Worm (Caenorhabditis elegans) whole organism, early embryonic: ENCODE results near the gene F07G11.3.

Experiments
- F13C5.2 ChIP-seq: sonication (generic microtip); optimal IDR thresholded peaks from 2 replicates; lab custom pipeline; 2017; ENCODE audit warnings: mild to moderate bottlenecking, missing genetic modification characterization, inconsistent platforms, missing compliant biosample characterization
- aly-1 ChIP-seq: sonication (generic microtip); optimal IDR thresholded peaks from 2 replicates; lab custom pipeline; 2016; ENCODE audit warnings: missing genetic modification characterization, missing compliant biosample characterization
- ama-1 ChIP-seq: fragments of 150-350 bp; optimal IDR thresholded peaks from 2 replicates; lab custom pipeline; 2014
- ceh-13 ChIP-seq: fragments of 200-800 bp; sonication (Bioruptor generic); optimal IDR thresholded peaks from 2 replicates; lab custom pipeline; 2018; ENCODE audit warnings: mild to moderate bottlenecking, missing genetic modification characterization, missing compliant biosample characterization
- flt-1 ChIP-seq: fragments of 200-800 bp; sonication (Bioruptor generic); IDR thresholded peaks from 2 replicates; pipeline ENCODE4 v1.3.6; 2022; ENCODE audit warnings: missing genetic modification characterization, missing compliant biosample characterization
- hmbx-1 ChIP-seq: sonication (generic microtip); optimal IDR thresholded peaks from 2 replicates; lab custom pipeline; 2016; ENCODE audit warnings: mild to moderate bottlenecking, missing genetic modification characterization, missing compliant biosample characterization
- hmg-4 ChIP-seq: fragments of 200-800 bp; sonication (Bioruptor generic); optimal IDR thresholded peaks from 2 replicates; lab custom pipeline; 2018; ENCODE audit warnings: mild to moderate bottlenecking, missing genetic modification characterization, missing compliant biosample characterization
- hnd-1 ChIP-seq: sonication (generic microtip); optimal IDR thresholded peaks from 2 replicates; lab custom pipeline; 2016; ENCODE audit warnings: missing genetic modification characterization, missing compliant biosample characterization
- pes-1 ChIP-seq: fragments of 200-800 bp; sonication (Bioruptor generic); IDR thresholded peaks from 2 replicates; pipeline ENCODE4 v1.3.6; 2022; ENCODE audit warnings: missing genetic modification reagents, missing genetic modification characterization, missing compliant biosample characterization
- scrt-1 ChIP-seq: fragments of 200-800 bp; sonication (Bioruptor generic); IDR thresholded peaks from 2 replicates; pipeline ENCODE4 v1.3.6; 2022; ENCODE audit warnings: missing genetic modification characterization, missing compliant biosample characterization
- sea-1 ChIP-seq: fragments of 200-800 bp; sonication (Bioruptor generic); conservative IDR thresholded peaks from 2 replicates; pipeline ENCODE4 v1.3.6; 2022; ENCODE audit warnings: missing genetic modification characterization, missing compliant biosample characterization
- tbx-11 ChIP-seq: fragments of 200-800 bp; sonication (Bioruptor generic); IDR thresholded peaks from 2 replicates; pipeline ENCODE4 v1.3.6; 2022; ENCODE audit warnings: missing genetic modification characterization, missing compliant biosample characterization
- tbx-37 ChIP-seq: fragments of 200-800 bp; sonication (Bioruptor generic); conservative IDR thresholded peaks from 2 replicates; pipeline ENCODE4 v1.3.6; 2022; ENCODE audit warnings: missing genetic modification reagents, missing genetic modification characterization, missing compliant biosample characterization
- tra-4 ChIP-seq: sonication (generic microtip); optimal IDR thresholded peaks from 2 replicates; lab custom pipeline; 2017; ENCODE audit warnings: missing genetic modification characterization, missing compliant biosample characterization

ce11 chrV:7339831-7340230, 41.3 kb downstream of the F07G11.3 start, which contains the start of gene srh-187:
- no peak for TF ChIP-seq ama-1 (lab: Kevin White, UChicago)
- no peak for TF ChIP-seq hnd-1
- no peak for TF ChIP-seq F13C5.2 (tag; lab: Kevin White, UChicago)
- TF ChIP-seq aly-1, result no peak
- no peak for TF ChIP-seq tbx-11 (GFP tag; lab: Robert Waterston, UW)
- no peak for TF ChIP-seq hmg-4 (GFP tag; lab: Kevin White, UChicago)
- TF ChIP-seq hmbx-1 (tag; lab: Kevin White, UChicago), result no peak
- TF ChIP-seq tra-4, result no peak
- no peak for TF ChIP-seq tbx-37 (GFP tag; lab: Robert Waterston, UW)
- TF ChIP-seq pes-1, result no peak
- TF ChIP-seq ceh-13 (GFP tag; lab: Kevin White, UChicago), result no peak
- TF ChIP-seq sea-1 (GFP tag; lab: Robert Waterston, UW), result no peak
- TF ChIP-seq flt-1 (GFP tag; lab: Robert Waterston, UW), result no peak
- no peak for TF ChIP-seq scrt-1 (GFP tag; lab: Robert Waterston, UW)
